Worm (Caenorhabditis elegans) whole organism, L4/young adult: ENCODE results near the gene lgg-1.

ENCODE experiments used
- W03F9.2 ChIP-seq: fragments of 150-350 bp; optimal IDR thresholded peaks from 2 replicates; lab custom pipeline; 2014; ENCODE audit warnings: missing biosample characterization, missing genetic modification characterization
- dao-5 ChIP-seq: sonication (generic microtip); optimal IDR thresholded peaks from 2 replicates; lab custom pipeline; 2016; ENCODE audit warnings: missing genotype, missing genetic modification characterization, moderate library complexity, missing compliant biosample characterization
- him-1 ChIP-seq: sonication (generic microtip); optimal IDR thresholded peaks from 2 replicates; lab custom pipeline; 2016; ENCODE audit warnings: missing genotype, missing genetic modification reagents, missing genetic modification characterization, missing compliant biosample characterization

DNA sequence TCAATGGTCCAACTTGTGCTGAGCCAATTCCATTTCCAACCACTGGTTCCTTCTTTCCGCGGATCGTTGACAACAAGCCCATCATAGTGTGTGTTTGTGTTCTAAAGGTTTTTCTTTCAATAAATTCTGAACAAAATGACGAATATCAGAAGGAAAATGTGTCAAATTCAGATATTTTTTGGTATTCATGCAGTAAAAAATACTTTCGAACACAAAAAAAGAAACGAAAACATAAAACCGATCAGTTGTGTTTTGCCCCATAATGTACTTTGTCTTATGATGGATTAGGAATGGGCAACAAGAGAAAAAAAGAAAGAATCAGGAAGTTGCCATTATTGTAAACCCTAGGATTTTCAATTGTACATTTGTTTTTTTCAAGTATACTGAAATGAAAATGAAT is 38.3 kb downstream of the lgg-1 start, which contains the start of gene glb-10:
- TF ChIP-seq W03F9.2 (no peak), him-1 (tag; lab: Kevin White, UChicago) (no peak), dao-5 (tag; lab: Kevin White, UChicago) (no peak)
